Worm (Caenorhabditis elegans) whole organism, L1 larva: ENCODE measurements around the gene srxa-19.
A peak's percentile ranks its signal among the peaks of the same experiment; 100 is the strongest.

Experiments
- alr-1 ChIP-seq: fragments of 200-800 bp; sonication (Bioruptor generic); optimal IDR thresholded peaks from 2 replicates; lab custom pipeline; 2018; ENCODE audit warnings: borderline replicate concordance, mild to moderate bottlenecking, missing genetic modification characterization, missing compliant biosample characterization
- aly-2 ChIP-seq: fragments of 150-350 bp; optimal IDR thresholded peaks from 2 replicates; lab custom pipeline; 2014; ENCODE audit warnings: missing biosample characterization, missing genetic modification characterization
- ceh-8 ChIP-seq: fragments of 200-800 bp; sonication (Bioruptor generic); optimal IDR thresholded peaks from 2 replicates; lab custom pipeline; 2018; ENCODE audit warnings: mild to moderate bottlenecking, missing genetic modification characterization, moderate library complexity, missing compliant biosample characterization
- ceh-90 ChIP-seq: sonication (generic microtip); optimal IDR thresholded peaks from 2 replicates; lab custom pipeline; 2016; ENCODE audit warnings: missing genetic modification characterization, missing compliant biosample characterization
- ces-1 ChIP-seq: fragments of 150-350 bp; optimal IDR thresholded peaks from 2 replicates; lab custom pipeline; 2014; ENCODE audit warnings: missing biosample characterization, missing genetic modification reagents, missing genetic modification characterization
- dpl-1 ChIP-seq, 3 experiments: fragments of 150-350 bp in 2 of 3; sonication (generic microtip) in 1 of 3; optimal IDR thresholded peaks; 2 replicates each; lab custom pipeline; 2014 to 2017; ENCODE audit warnings: missing biosample characterization in 3 of 3, missing genetic modification characterization in 3 of 3, missing genetic modification reagents in 3 of 3
- efl-1 ChIP-seq, 4 experiments: fragments of 150-350 bp; optimal IDR thresholded peaks in 3 of 4; peaks in 1 of 4; 1 replicate in 1 of 4; 2 replicates in 3 of 4; lab custom pipeline; 2014; ENCODE audit warnings: missing biosample characterization in 2 of 4, missing genetic modification characterization in 2 of 4, missing genetic modification reagents in 2 of 4
- egl-27 ChIP-seq, 2 experiments: fragments of 150-350 bp in 1 of 2; sonication (generic microtip); optimal IDR thresholded peaks; 3 replicates each; lab custom pipeline; 2017 to 2018; ENCODE audit warnings: missing biosample characterization in 2 of 2, missing genetic modification characterization in 2 of 2, missing genetic modification reagents in 2 of 2
- fkh-4 ChIP-seq: sonication (generic microtip); optimal IDR thresholded peaks from 2 replicates; lab custom pipeline; 2016; ENCODE audit warnings: missing compliant biosample characterization, missing genetic modification characterization, borderline replicate concordance
- fkh-8 ChIP-seq: sonication (generic microtip); optimal IDR thresholded peaks from 2 replicates; lab custom pipeline; 2016; ENCODE audit warnings: mild to moderate bottlenecking, missing genetic modification characterization, missing compliant biosample characterization
- hlh-17 ChIP-seq: fragments of 200-800 bp; sonication (Bioruptor generic); optimal IDR thresholded peaks from 2 replicates; lab custom pipeline; 2018; ENCODE audit warnings: missing genetic modification characterization, mild to moderate bottlenecking, missing compliant biosample characterization, moderate library complexity, borderline replicate concordance
- hlh-4 ChIP-seq: sonication (generic microtip); optimal IDR thresholded peaks from 2 replicates; lab custom pipeline; 2016; ENCODE audit warnings: mild to moderate bottlenecking, missing genetic modification characterization, missing compliant biosample characterization
- hpl-2 ChIP-seq: fragments of 150-350 bp; optimal IDR thresholded peaks from 2 replicates; lab custom pipeline; 2014; ENCODE audit warnings: missing biosample characterization, missing genetic modification reagents, missing genetic modification characterization
- lin-14 ChIP-seq: fragments of 200-800 bp; sonication (Bioruptor generic); optimal IDR thresholded peaks from 2 replicates; lab custom pipeline; 2018; ENCODE audit warnings: mild to moderate bottlenecking, missing genetic modification characterization, moderate library complexity, missing compliant biosample characterization
- lin-39 ChIP-seq: fragments of 150-350 bp; optimal IDR thresholded peaks from 2 replicates; lab custom pipeline; 2014; ENCODE audit warnings: missing biosample characterization, missing genetic modification reagents, missing genetic modification characterization
- lsy-2 ChIP-seq, 2 experiments: fragments of 150-350 bp; optimal IDR thresholded peaks; 2 replicates each; lab custom pipeline; 2014; ENCODE audit warnings: missing biosample characterization in 2 of 2, missing genetic modification characterization in 2 of 2
- mdl-1 ChIP-seq, 2 experiments: fragments of 150-350 bp; optimal IDR thresholded peaks; 2 replicates each; lab custom pipeline; 2014 to 2017; ENCODE audit warnings: missing biosample characterization in 2 of 2, missing genetic modification characterization in 2 of 2, inconsistent platforms in 1 of 2
- mef-2 ChIP-seq: fragments of 150-350 bp; optimal IDR thresholded peaks from 2 replicates; lab custom pipeline; 2014; ENCODE audit warnings: missing biosample characterization, missing genetic modification characterization
- nhr-19 ChIP-seq: fragments of 200-800 bp; sonication (Bioruptor generic); conservative IDR thresholded peaks from 2 replicates; pipeline ENCODE4 v1.3.6; 2022; ENCODE audit warnings: missing genetic modification characterization, missing compliant biosample characterization
- nhr-20 ChIP-seq: sonication (generic microtip); optimal IDR thresholded peaks from 2 replicates; lab custom pipeline; 2016; ENCODE audit warnings: mild to moderate bottlenecking, missing genetic modification characterization, missing compliant biosample characterization
- nhr-28 ChIP-seq: fragments of 150-350 bp; optimal IDR thresholded peaks from 2 replicates; lab custom pipeline; 2014; ENCODE audit warnings: missing biosample characterization, missing genetic modification characterization
- nhr-47 ChIP-seq: sonication (generic microtip); optimal IDR thresholded peaks from 2 replicates; lab custom pipeline; 2016; ENCODE audit warnings: mild to moderate bottlenecking, missing genetic modification characterization, moderate library complexity, missing compliant biosample characterization
- nhr-71 ChIP-seq: sonication (generic microtip); optimal IDR thresholded peaks from 2 replicates; lab custom pipeline; 2016; ENCODE audit warnings: mild to moderate bottlenecking, missing genetic modification characterization, moderate library complexity, missing compliant biosample characterization
- nhr-76 ChIP-seq: sonication (generic microtip); optimal IDR thresholded peaks from 2 replicates; lab custom pipeline; 2017; ENCODE audit warnings: missing biosample characterization, missing genetic modification characterization
- nhr-85 ChIP-seq: sonication (generic microtip); peaks from one replicate; lab custom pipeline; 2016; ENCODE audit warnings: missing genetic modification characterization, inconsistent platforms, missing compliant biosample characterization
- nhr-90 ChIP-seq: sonication (generic microtip); optimal IDR thresholded peaks from 2 replicates; lab custom pipeline; 2016; ENCODE audit warnings: mild to moderate bottlenecking, missing genetic modification characterization, missing compliant biosample characterization; ENCODE audit not compliant: poor library complexity
- rnt-1 ChIP-seq: sonication (generic microtip); optimal IDR thresholded peaks from 2 replicates; lab custom pipeline; 2016; ENCODE audit warnings: mild to moderate bottlenecking, missing genetic modification characterization, moderate library complexity, missing compliant biosample characterization
- snpc-4 ChIP-seq: fragments of 150-350 bp; optimal IDR thresholded peaks from 2 replicates; lab custom pipeline; 2014; ENCODE audit warnings: missing biosample characterization, missing genetic modification characterization
- snu-23 ChIP-seq: sonication (generic microtip); optimal IDR thresholded peaks from 2 replicates; lab custom pipeline; 2016; ENCODE audit warnings: missing genetic modification characterization, missing compliant biosample characterization
- sptf-1 ChIP-seq: fragments of 150-350 bp; optimal IDR thresholded peaks from 2 replicates; lab custom pipeline; 2014; ENCODE audit warnings: missing biosample characterization, missing genetic modification characterization
- swsn-7 ChIP-seq: sonication (generic microtip); optimal IDR thresholded peaks from 2 replicates; lab custom pipeline; 2016; ENCODE audit warnings: missing genetic modification characterization, missing compliant biosample characterization
- tbx-2 ChIP-seq: sonication (generic microtip); optimal IDR thresholded peaks from 2 replicates; lab custom pipeline; 2016; ENCODE audit warnings: missing genetic modification characterization, missing compliant biosample characterization
- tlp-1 ChIP-seq: fragments of 150-350 bp; optimal IDR thresholded peaks from 2 replicates; lab custom pipeline; 2014; ENCODE audit warnings: missing biosample characterization, missing genetic modification characterization
- unc-130 ChIP-seq: fragments of 150-350 bp; optimal IDR thresholded peaks from 2 replicates; lab custom pipeline; 2017; ENCODE audit warnings: missing biosample characterization, missing genetic modification characterization, inconsistent platforms
- unc-86 ChIP-seq: sonication (generic microtip); optimal IDR thresholded peaks from 2 replicates; lab custom pipeline; 2016; ENCODE audit warnings: missing genetic modification characterization, missing compliant biosample characterization
- ztf-4 ChIP-seq: fragments of 150-350 bp; optimal IDR thresholded peaks from 2 replicates; lab custom pipeline; 2014; ENCODE audit warnings: missing biosample characterization, missing genetic modification characterization

srxa-19 gene

ce11 chrV:10149728-10150127, 27.2 kb upstream of the srxa-19 start, which contains the start of gene srsx-27:
TSS of gene srsx-27 (plus strand) at chrV:10150028.
- no peak for TF ChIP-seq hpl-2
- TF ChIP-seq nhr-28 (tag; lab: Kevin White, UChicago), result no peak
- TF ChIP-seq aly-2 (tag; lab: Kevin White, UChicago), result no peak
- TF ChIP-seq nhr-85 (tag; lab: Kevin White, UChicago), result no peak
- TF ChIP-seq sptf-1 (tag; lab: Kevin White, UChicago), result no peak
- TF ChIP-seq snpc-4 (tag; lab: Kevin White, UChicago), result no peak
- TF ChIP-seq tlp-1 (tag; lab: Kevin White, UChicago), result no peak
- TF ChIP-seq, all 84 proteins: peak for 0

ce11 chrV:10148352-10148751, 25.8 kb upstream of the srxa-19 start, which contains the start of gene srsx-26:
TSS of gene srsx-26 (plus strand) at chrV:10148652.
- TF ChIP-seq hpl-2 (no peak), swsn-7 (no peak), mef-2 (tag; lab: Kevin White, UChicago) (no peak), efl-1 (optimal IDR thresholded peaks at IDR 0.05; lab: Kevin White, UChicago) (no peak), efl-1 (GFP tag; optimal IDR thresholded peaks at IDR 0.05 in 1 of 2; lab: Kevin White, UChicago) (no peak), fkh-8 (tag; lab: Kevin White, UChicago) (peak; percentile 56), ceh-90 (peak; percentile 14), egl-27 (tag; optimal IDR thresholded peaks at IDR 0.05; lab: Kevin White, UChicago) (no peak), lin-39 (tag; lab: Kevin White, UChicago) (no peak), fkh-4 (no peak), dpl-1 (GFP tag; optimal IDR thresholded peaks at IDR 0.05; lab: Kevin White, UChicago) (no peak), nhr-71 (tag; lab: Kevin White, UChicago) (peak; percentile 30), nhr-20 (tag; lab: Kevin White, UChicago) (no peak), alr-1 (tag; lab: Kevin White, UChicago) (no peak), nhr-90 (tag; lab: Kevin White, UChicago) (no peak), ceh-8 (peak; percentile 51), unc-86 (tag; lab: Kevin White, UChicago) (no peak), lsy-2 (tag; optimal IDR thresholded peaks at IDR 0.05; lab: Kevin White, UChicago) (no peak), rnt-1 (tag; lab: Kevin White, UChicago) (no peak), tbx-2 (no peak), nhr-47 (tag; lab: Kevin White, UChicago) (peak; percentile 37), hlh-17 (GFP tag; lab: Kevin White, UChicago) (no peak)

- TF ChIP-seq unc-130 (tag; lab: Kevin White, UChicago) (peak; percentile 38), mef-2 (tag; lab: Kevin White, UChicago) (no peak), hlh-4 (tag; lab: Kevin White, UChicago) (no peak), swsn-7 (peak; percentile 8), mdl-1 (tag; optimal IDR thresholded peaks at IDR 0.05; lab: Kevin White, UChicago) (no peak), tbx-2 (no peak), snpc-4 (tag; lab: Kevin White, UChicago) (no peak), ceh-90 (no peak), tlp-1 (tag; lab: Kevin White, UChicago) (no peak), nhr-71 (tag; lab: Kevin White, UChicago) (peak; percentile 71), lin-14 (peak; percentile 64), aly-2 (tag; lab: Kevin White, UChicago) (no peak), nhr-90 (tag; lab: Kevin White, UChicago) (no peak), nhr-76 (tag; lab: Kevin White, UChicago) (no peak), ces-1 (GFP tag; lab: Kevin White, UChicago) (no peak), snu-23 (GFP tag; lab: Kevin White, UChicago) (peak; percentile 9), lsy-2 (tag; optimal IDR thresholded peaks at IDR 0.05; lab: Kevin White, UChicago) (peak in 1 of 2 experiments; percentile 42), nhr-28 (tag; lab: Kevin White, UChicago) (no peak), hlh-17 (GFP tag; lab: Kevin White, UChicago) (no peak), ztf-4 (tag; lab: Kevin White, UChicago) (peak; percentile 15), nhr-19 (GFP tag; lab: Robert Waterston, UW) (peak; percentile 31; the same call in 1 of the 2 replicates), rnt-1 (tag; lab: Kevin White, UChicago) (peak; percentile 49), nhr-20 (tag; lab: Kevin White, UChicago) (peak; percentile 14)
Observed at ce11 chrV:10146787-10147186, 24.2 kb upstream of the srxa-19 start.
